Fruit fly (Drosophila melanogaster) whole organism, embryonic: Measurements from ENCODE around the gene mio.

Experiments used
- Adf1 ChIP-seq: fragments of 200-800 bp; sonication (Bioruptor generic); IDR thresholded peaks from 2 replicates; pipeline ENCODE4 v1.3.6; 2022; ENCODE audit warnings: missing biosample characterization, missing genetic modification characterization
- Aef1 ChIP-seq: fragments of 200-800 bp; sonication (Bioruptor generic); IDR thresholded peaks from 3 replicates; pipeline ENCODE4 v1.3.6; 2022; ENCODE audit warnings: missing biosample characterization, missing genetic modification characterization
- Awh ChIP-seq: fragments of 200-800 bp; sonication (Bioruptor generic); IDR thresholded peaks from 2 replicates; pipeline ENCODE4, ENCODE4 v1.3.6; 2022; ENCODE audit warnings: missing biosample characterization, missing genetic modification characterization
- Blimp-1 ChIP-seq: fragments of 200-800 bp; sonication (Bioruptor generic); optimal IDR thresholded peaks from 3 replicates; lab custom pipeline; 2018; ENCODE audit warnings: missing biosample characterization, missing genetic modification characterization, mild to moderate bottlenecking, moderate library complexity, missing genetic modification reagents
- CG10209 ChIP-seq: fragments of 200-800 bp; sonication (Bioruptor generic); optimal IDR thresholded peaks from 3 replicates; lab custom pipeline; 2017; ENCODE audit warnings: missing biosample characterization, mild to moderate bottlenecking, missing genetic modification characterization, missing genetic modification reagents
- CG11093 ChIP-seq: fragments of 200-800 bp; sonication (Bioruptor generic); IDR thresholded peaks from 3 replicates; pipeline ENCODE4 v1.3.6; 2022; ENCODE audit warnings: missing biosample characterization, missing genetic modification characterization
- CG11456 ChIP-seq: fragments of 200-800 bp; sonication (Bioruptor generic); IDR thresholded peaks from 3 replicates; pipeline ENCODE4 v1.3.6; 2022; ENCODE audit warnings: missing biosample characterization, missing genetic modification characterization
- CG11560 ChIP-seq: fragments of 200-800 bp; sonication (Bioruptor generic); IDR thresholded peaks from 3 replicates; pipeline ENCODE4 v1.3.6; 2022; ENCODE audit warnings: missing biosample characterization, missing genetic modification characterization
- CG12071 ChIP-seq: fragments of 200-800 bp; sonication (Bioruptor generic); optimal IDR thresholded peaks from 3 replicates; lab custom pipeline; 2018; ENCODE audit warnings: missing biosample characterization, mild to moderate bottlenecking, missing genetic modification characterization
- CG12299 ChIP-seq: fragments of 200-800 bp; sonication (Bioruptor generic); optimal IDR thresholded peaks from 2 replicates; lab custom pipeline; 2018; ENCODE audit warnings: missing biosample characterization, mild to moderate bottlenecking, missing genetic modification characterization
- CG14710 ChIP-seq: fragments of 200-800 bp; sonication (Bioruptor generic); optimal IDR thresholded peaks from 3 replicates; lab custom pipeline; 2019; ENCODE audit warnings: missing biosample characterization, mild to moderate bottlenecking, missing genetic modification characterization, moderate library complexity
- CG14860 ChIP-seq: fragments of 200-800 bp; sonication (Bioruptor generic); IDR thresholded peaks from 3 replicates; pipeline ENCODE4 v1.3.6; 2022; ENCODE audit warnings: missing biosample characterization, missing genetic modification characterization; ENCODE audit not compliant: partially characterized antibody
- CG15073 ChIP-seq: fragments of 200-800 bp; sonication (Bioruptor generic); optimal IDR thresholded peaks from 2 replicates; lab custom pipeline; 2016; ENCODE audit warnings: missing biosample characterization, missing genetic modification characterization
- CG16813 ChIP-seq: fragments of 200-800 bp; sonication (Bioruptor generic); IDR thresholded peaks from 3 replicates; pipeline ENCODE4 v1.3.6; 2022; ENCODE audit warnings: missing biosample characterization, missing genetic modification characterization; ENCODE audit not compliant: partially characterized antibody
- CG2202 ChIP-seq: fragments of 200-800 bp; sonication (Bioruptor generic); optimal IDR thresholded peaks from 2 replicates; lab custom pipeline; 2018; ENCODE audit warnings: missing biosample characterization, mild to moderate bottlenecking, missing genetic modification characterization
- CG2678 ChIP-seq: fragments of 200-800 bp; sonication (Bioruptor generic); optimal IDR thresholded peaks from 3 replicates; lab custom pipeline; 2019; ENCODE audit warnings: missing biosample characterization, mild to moderate bottlenecking, missing genetic modification characterization, moderate library complexity
- CG34224 ChIP-seq: fragments of 200-800 bp; sonication (Bioruptor generic); IDR thresholded peaks from 3 replicates; pipeline ENCODE4 v1.3.6; 2022; ENCODE audit warnings: missing biosample characterization, missing genetic modification characterization; ENCODE audit not compliant: partially characterized antibody
- CG3847 ChIP-seq: fragments of 200-800 bp; sonication (Bioruptor generic); IDR thresholded peaks from 2 replicates; pipeline ENCODE4 v1.3.6; 2022; ENCODE audit warnings: missing biosample characterization, missing genetic modification characterization
- CG6175 ChIP-seq: fragments of 200-800 bp; sonication (Bioruptor generic); IDR thresholded peaks from 3 replicates; pipeline ENCODE4 v1.3.6; 2022; ENCODE audit warnings: missing biosample characterization, missing genetic modification characterization
- CG8281 ChIP-seq: fragments of 200-800 bp; sonication (Bioruptor generic); optimal IDR thresholded peaks from 2 replicates; lab custom pipeline; 2018; ENCODE audit warnings: missing biosample characterization, mild to moderate bottlenecking, missing genetic modification characterization, moderate library complexity
- CG8388 ChIP-seq: fragments of 200-800 bp; sonication (Bioruptor generic); optimal IDR thresholded peaks from 2 replicates; lab custom pipeline; 2019; ENCODE audit warnings: missing biosample characterization, mild to moderate bottlenecking, missing genetic modification characterization, moderate library complexity
- CG9215 ChIP-seq: fragments of 200-800 bp; sonication (Bioruptor generic); IDR thresholded peaks from 2 replicates; pipeline ENCODE4 v1.3.6; 2022; ENCODE audit warnings: missing biosample characterization, missing genetic modification characterization
- CG9437 ChIP-seq: fragments of 200-800 bp; sonication (Bioruptor generic); optimal IDR thresholded peaks from 2 replicates; lab custom pipeline; 2018; ENCODE audit warnings: missing biosample characterization, mild to moderate bottlenecking, missing genetic modification characterization
- HHEX ChIP-seq: fragments of 200-800 bp; sonication (Bioruptor generic); optimal IDR thresholded peaks from 3 replicates; lab custom pipeline; 2017; ENCODE audit warnings: missing biosample characterization, mild to moderate bottlenecking, missing genetic modification characterization, missing genetic modification reagents
- HLHmδ ChIP-seq: fragments of 200-800 bp; sonication (Bioruptor generic); optimal IDR thresholded peaks from 2 replicates; lab custom pipeline; 2018; ENCODE audit warnings: missing biosample characterization, mild to moderate bottlenecking, missing genetic modification characterization, moderate library complexity
- HmgZ ChIP-seq: fragments of 200-800 bp; sonication (Bioruptor generic); optimal IDR thresholded peaks from 2 replicates; lab custom pipeline; 2018; ENCODE audit warnings: missing biosample characterization, mild to moderate bottlenecking, missing genetic modification characterization
- Jarid2 ChIP-seq: fragments of 200-800 bp; sonication (Bioruptor generic); optimal IDR thresholded peaks from 3 replicates; lab custom pipeline; 2017; ENCODE audit warnings: mild to moderate bottlenecking, missing biosample characterization, missing genetic modification reagents, missing genetic modification characterization
- Mes4 ChIP-seq: fragments of 200-800 bp; sonication (Bioruptor generic); optimal IDR thresholded peaks from 2 replicates; lab custom pipeline; 2016; ENCODE audit warnings: missing biosample characterization, missing genetic modification characterization
- Mrtf ChIP-seq: fragments of 200-800 bp; sonication (Bioruptor generic); IDR thresholded peaks from 3 replicates; pipeline ENCODE4 v1.3.6; 2022; ENCODE audit warnings: missing biosample characterization, missing genetic modification characterization
- Sox100B ChIP-seq: fragments of 200-800 bp; sonication (Bioruptor generic); optimal IDR thresholded peaks from 3 replicates; lab custom pipeline; 2018; ENCODE audit warnings: missing biosample characterization, mild to moderate bottlenecking, missing genetic modification characterization
- Stat92E ChIP-seq, 3 experiments: fragments of >200 bp in 2 of 3; fragments of 200-800 bp in 1 of 3; sonication (Bioruptor generic) in 1 of 3; optimal IDR thresholded peaks; 2 replicates each; lab custom pipeline; 2017 to 2019; ENCODE audit warnings: missing biosample characterization in 3 of 3, missing genetic modification characterization in 3 of 3, mild to moderate bottlenecking in 1 of 3, moderate library complexity in 1 of 3
- amos ChIP-seq: fragments of 200-800 bp; sonication (Bioruptor generic); IDR thresholded peaks from 2 replicates; pipeline ENCODE4 v1.3.6; 2022; ENCODE audit warnings: missing biosample characterization, missing genetic modification characterization; ENCODE audit not compliant: partially characterized antibody
- dmrt99B ChIP-seq: fragments of 200-800 bp; sonication (Bioruptor generic); optimal IDR thresholded peaks from 2 replicates; lab custom pipeline; 2018; ENCODE audit warnings: missing biosample characterization, mild to moderate bottlenecking, missing genetic modification characterization, moderate library complexity
- dpn ChIP-seq, 2 experiments: fragments of 200-800 bp; sonication (Bioruptor generic); optimal IDR thresholded peaks; 3 replicates each; lab custom pipeline; 2016; ENCODE audit warnings: missing biosample characterization in 2 of 2, missing genetic modification characterization in 2 of 2
- dysf ChIP-seq: fragments of 200-800 bp; sonication (Bioruptor generic); IDR thresholded peaks from 3 replicates; pipeline ENCODE4 v1.3.6; 2022; ENCODE audit warnings: missing biosample characterization, missing genetic modification characterization
- en ChIP-seq: fragments of 200-800 bp; sonication (Bioruptor generic); optimal IDR thresholded peaks from 2 replicates; lab custom pipeline; 2016; ENCODE audit warnings: missing biosample characterization, missing genetic modification characterization
- gcm2 ChIP-seq: fragments of 200-800 bp; sonication (Bioruptor generic); optimal IDR thresholded peaks from 2 replicates; lab custom pipeline; 2016; ENCODE audit warnings: missing biosample characterization, missing genetic modification characterization
- gt ChIP-seq: fragments of 200-800 bp; sonication (Bioruptor generic); IDR thresholded peaks from 2 replicates; pipeline ENCODE4 v1.3.6; 2022; ENCODE audit warnings: missing biosample characterization, missing genetic modification characterization
- ham ChIP-seq: fragments of 200-800 bp; sonication (Bioruptor generic); IDR thresholded peaks from 2 replicates; pipeline ENCODE4 v1.3.6; 2022; ENCODE audit warnings: missing biosample characterization, missing genetic modification characterization
- ind ChIP-seq: fragments of 200-800 bp; sonication (Bioruptor generic); optimal IDR thresholded peaks from 3 replicates; lab custom pipeline; 2016; ENCODE audit warnings: missing biosample characterization, missing genetic modification characterization
- klu ChIP-seq: fragments of 200-800 bp; sonication (Bioruptor generic); IDR thresholded peaks from 2 replicates; pipeline ENCODE4 v1.3.6; 2022; ENCODE audit warnings: missing biosample characterization, missing genetic modification characterization
- lbe ChIP-seq: fragments of 200-800 bp; sonication (Bioruptor generic); optimal IDR thresholded peaks from 2 replicates; lab custom pipeline; 2016; ENCODE audit warnings: missing biosample characterization, mild to moderate bottlenecking, missing genetic modification characterization
- lola ChIP-seq, 3 experiments: fragments of >200 bp in 2 of 3; fragments of 200-800 bp in 1 of 3; sonication (Bioruptor generic) in 1 of 3; optimal IDR thresholded peaks; 2 replicates each; lab custom pipeline; 2017 to 2019; ENCODE audit warnings: missing biosample characterization in 3 of 3, missing genetic modification characterization in 3 of 3, mild to moderate bottlenecking in 1 of 3, moderate library complexity in 1 of 3
- prd ChIP-seq, 3 experiments: fragments of >200 bp in 2 of 3; fragments of 200-800 bp in 1 of 3; sonication (Bioruptor generic) in 1 of 3; optimal IDR thresholded peaks in 2 of 3; IDR thresholded peaks in 1 of 3; 2 replicates in 2 of 3; 3 replicates in 1 of 3; pipeline versions ENCODE4 v1.3.6 to Lab custom; 2017 to 2022; ENCODE audit warnings: missing biosample characterization in 1 of 3, missing genetic modification characterization in 1 of 3
- pros ChIP-seq: fragments of 200-800 bp; sonication (Bioruptor generic); optimal IDR thresholded peaks from 3 replicates; lab custom pipeline; 2019; ENCODE audit warnings: missing biosample characterization, mild to moderate bottlenecking, missing genetic modification characterization, moderate library complexity
- run ChIP-seq: fragments of 200-800 bp; sonication (Bioruptor generic); optimal IDR thresholded peaks from 3 replicates; lab custom pipeline; 2018; ENCODE audit warnings: missing biosample characterization, mild to moderate bottlenecking, missing genetic modification characterization
- sens-2 ChIP-seq: fragments of 200-800 bp; sonication (Bioruptor generic); IDR thresholded peaks from 2 replicates; pipeline ENCODE4 v1.3.6; 2022; ENCODE audit warnings: missing biosample characterization, missing genetic modification characterization
- vvl ChIP-seq: fragments of 200-800 bp; sonication (Bioruptor generic); IDR thresholded peaks from 2 replicates; pipeline ENCODE4 v1.3.6; 2022; ENCODE audit warnings: missing biosample characterization, missing genetic modification characterization
- yki ChIP-seq: fragments of >200 bp; optimal IDR thresholded peaks from 3 replicates; lab custom pipeline; 2018
- zfh2 ChIP-seq: fragments of 200-800 bp; sonication (Bioruptor generic); optimal IDR thresholded peaks from 2 replicates; lab custom pipeline; 2016; ENCODE audit warnings: missing biosample characterization, missing genetic modification characterization

The mio gene

dm6 chr2L:2193357-2193780, 23.7 kb upstream of the mio start (continued):
- no peak for TF ChIP-seq Adf1
- TF ChIP-seq CG34224 (GFP tag; lab: Robert Waterston, UW), result no peak
- no peak for TF ChIP-seq CG6175 (GFP tag; lab: Robert Waterston, UW)
- TF ChIP-seq pros (GFP tag; lab: Kevin White, UChicago), result peak; percentile 79
- no peak for TF ChIP-seq klu (GFP tag; lab: Robert Waterston, UW)
- no peak for TF ChIP-seq Awh
- no peak for TF ChIP-seq Mrtf (GFP tag; lab: Robert Waterston, UW)
- peak; percentile 31 for TF ChIP-seq CG2202 (tag; lab: Kevin White, UChicago)
- no peak for TF ChIP-seq gcm2 (GFP tag; lab: Kevin White, UChicago)
- no peak for TF ChIP-seq lola (GFP tag; optimal IDR thresholded peaks at IDR 0.05; lab: Kevin White, UChicago)
- no peak for TF ChIP-seq ind
- TF ChIP-seq CG14860 (GFP tag; lab: Robert Waterston, UW), result no peak
- no peak for TF ChIP-seq amos (GFP tag; lab: Robert Waterston, UW)
- TF ChIP-seq Stat92E (GFP tag; optimal IDR thresholded peaks at IDR 0.05; lab: Kevin White, UChicago), result peak in 1 of 3 experiments; percentile 89
- no peak for TF ChIP-seq en (GFP tag; lab: Kevin White, UChicago)
- peak; percentile 78 for TF ChIP-seq CG12071
- peak; percentile 48 for TF ChIP-seq dmrt99B (tag; lab: Kevin White, UChicago)
- TF ChIP-seq CG9215, result no peak
- TF ChIP-seq CG15073 (GFP tag; lab: Kevin White, UChicago), result no peak
- peak; percentile 33; the same call in 1 of the 3 replicates for TF ChIP-seq CG11093 (GFP tag; lab: Robert Waterston, UW)
- peak in 1 of 2 experiments; percentile 52 for TF ChIP-seq dpn (GFP tag; optimal IDR thresholded peaks at IDR 0.05; lab: Kevin White, UChicago)
- peak; percentile 16 for TF ChIP-seq Mes4 (GFP tag; lab: Kevin White, UChicago)
- no peak for TF ChIP-seq Aef1 (GFP tag; lab: Robert Waterston, UW)
- TF ChIP-seq vvl (GFP tag; lab: Robert Waterston, UW), result no peak
- no peak for TF ChIP-seq run (tag; lab: Kevin White, UChicago)
- no peak for TF ChIP-seq sens-2
- no peak for TF ChIP-seq ham (GFP tag; lab: Robert Waterston, UW)
- TF ChIP-seq Blimp-1, result no peak
- TF ChIP-seq yki (lab: Kevin White, UChicago), result no peak
- TF ChIP-seq CG10209, result no peak
- no peak for TF ChIP-seq CG3847 (GFP tag; lab: Robert Waterston, UW)
- TF ChIP-seq zfh2 (GFP tag; lab: Kevin White, UChicago), result no peak
- TF ChIP-seq dysf (GFP tag; lab: Robert Waterston, UW), result no peak
- TF ChIP-seq lbe (GFP tag; lab: Kevin White, UChicago), result peak; percentile 30
- peak; percentile 50 for TF ChIP-seq CG2678 (tag; lab: Kevin White, UChicago)
- TF ChIP-seq CG14710 (tag; lab: Kevin White, UChicago), result peak; percentile 36
- TF ChIP-seq HmgZ, result peak; percentile 87
- TF ChIP-seq HLHmδ (GFP tag; lab: Kevin White, UChicago), result no peak
- TF ChIP-seq CG16813, result no peak
- no peak for TF ChIP-seq CG11560 (tag; lab: Robert Waterston, UW)
- TF ChIP-seq CG8281 (tag; lab: Kevin White, UChicago), result peak; percentile 12
- TF ChIP-seq gt, result no peak
- no peak for TF ChIP-seq CG11456 (GFP tag; lab: Robert Waterston, UW)
- TF ChIP-seq Jarid2 (GFP tag; lab: Kevin White, UChicago), result peak; percentile 3
- TF ChIP-seq CG12299 (tag; lab: Kevin White, UChicago), result peak; percentile 22
- no peak for TF ChIP-seq CG9437
- peak; percentile 33 for TF ChIP-seq CG8388 (GFP tag; lab: Kevin White, UChicago)
- no peak for TF ChIP-seq prd (optimal IDR thresholded peaks at IDR 0.05; lab: Kevin White, UChicago)
- no peak for TF ChIP-seq prd (GFP tag; IDR thresholded peaks at IDR 0.05; lab: Robert Waterston, UW)
- peak; percentile 24 for TF ChIP-seq HHEX (GFP tag; lab: Kevin White, UChicago)
- no peak for TF ChIP-seq Sox100B
